Worm (Caenorhabditis elegans): Measurements from ENCODE around the gene nkb-2.

Gene nkb-2

ce11 chrIV:10558415-10558814, 32.3 kb upstream of the nkb-2 start, which contains the start of gene zim-3:
Gene zim-3 (plus strand): TSS chrIV:10558715.
- no peak for TF ChIP-seq ztf-11 (tag; optimal IDR thresholded peaks at IDR 0.05)
- TF ChIP-seq jun-1 (tag; optimal IDR thresholded peaks at IDR 0.05): no peak
- TF ChIP-seq nhr-43 (tag; optimal IDR thresholded peaks at IDR 0.05; ENCODE audit: poor library complexity, severe bottlenecking): no peak
- no peak for TF ChIP-seq ztf-4 (tag; optimal IDR thresholded peaks at IDR 0.05)
- no peak for TF ChIP-seq skn-1 (tag; optimal IDR thresholded peaks at IDR 0.05)
- no peak for TF ChIP-seq nhr-11 (tag; optimal IDR thresholded peaks at IDR 0.05)
- TF ChIP-seq egl-27 (tag; optimal IDR thresholded peaks at IDR 0.05): no peak
- TF ChIP-seq ceh-16 (tag; optimal IDR thresholded peaks at IDR 0.05): no peak
- TF ChIP-seq tbx-2 (tag; optimal IDR thresholded peaks at IDR 0.05): no peak

DNA sequence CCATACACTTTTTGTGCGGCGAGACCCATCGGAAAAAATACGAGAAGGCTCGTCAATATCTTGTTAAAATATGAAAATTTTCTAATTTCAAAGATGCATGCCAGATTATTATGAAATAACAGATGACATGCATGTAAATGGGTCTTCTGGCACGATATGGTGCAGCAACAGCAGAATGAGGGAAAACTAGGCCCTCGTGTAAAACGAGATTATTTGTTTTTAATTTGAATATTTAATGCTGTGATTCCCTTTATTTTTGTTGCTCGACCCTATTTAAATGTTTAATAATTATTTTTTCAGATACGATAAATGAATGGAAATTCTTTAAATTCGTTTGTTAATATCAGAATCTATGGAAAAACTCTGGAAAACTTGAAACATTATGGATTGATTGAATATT, 29.1 kb upstream of the nkb-2 start, which contains the start of gene him-8:
TSS of gene him-8 (plus strand) at position 301 of the 400 bp plus-strand sequence.
- no peak for TF ChIP-seq fkh-2 (tag; optimal IDR thresholded peaks at IDR 0.05)
- no peak for TF ChIP-seq tbx-2 (tag; optimal IDR thresholded peaks at IDR 0.05)
- TF ChIP-seq nhr-11 (tag; optimal IDR thresholded peaks at IDR 0.05): no peak
- no peak for TF ChIP-seq nhr-25 (tag; optimal IDR thresholded peaks at IDR 0.05)
- TF ChIP-seq unc-39 (tag; optimal IDR thresholded peaks at IDR 0.05): no peak
- no peak for TF ChIP-seq pha-4 (tag; optimal IDR thresholded peaks at IDR 0.05)
- no peak for TF ChIP-seq ama-1 (optimal IDR thresholded peaks at IDR 0.05)
- TF ChIP-seq mdl-1 (tag; optimal IDR thresholded peaks at IDR 0.05): no peak
- no peak for TF ChIP-seq nhr-12 (tag; optimal IDR thresholded peaks at IDR 0.05)
- no peak for TF ChIP-seq ceh-28 (tag; optimal IDR thresholded peaks at IDR 0.05)
- TF ChIP-seq pqm-1 (tag; optimal IDR thresholded peaks at IDR 0.05): no peak
- no peak for TF ChIP-seq nhr-67 (tag; optimal IDR thresholded peaks at IDR 0.05)
- TF ChIP-seq ztf-4 (tag; optimal IDR thresholded peaks at IDR 0.05): no peak
- no peak for TF ChIP-seq R02D3.7 (tag; optimal IDR thresholded peaks at IDR 0.05)
- no peak for TF ChIP-seq nhr-43 (tag; optimal IDR thresholded peaks at IDR 0.05; ENCODE audit: poor library complexity, severe bottlenecking)
- TF ChIP-seq fos-1 (tag; optimal IDR thresholded peaks at IDR 0.05): no peak
- no peak for TF ChIP-seq daf-12 (tag; optimal IDR thresholded peaks at IDR 0.05)
- no peak for TF ChIP-seq mml-1 (tag; optimal IDR thresholded peaks at IDR 0.05)

DNA sequence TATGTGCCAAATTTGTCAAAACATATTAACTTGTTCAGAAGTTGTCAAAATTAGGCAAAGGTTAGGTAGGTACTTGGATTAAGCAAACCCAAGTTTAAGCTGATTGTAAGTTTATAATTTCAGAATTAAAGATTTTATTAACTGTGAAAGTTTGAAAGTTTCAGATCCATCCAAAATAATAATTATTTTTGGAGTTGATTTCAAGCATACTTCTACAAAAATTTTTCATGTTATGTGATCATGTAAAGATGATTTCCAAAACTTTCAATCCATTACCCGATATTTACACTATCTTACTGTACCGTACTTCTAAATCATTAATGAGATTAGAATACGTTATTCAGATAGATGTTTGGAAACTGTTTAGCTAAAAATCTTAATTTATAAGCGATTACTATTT, 26.1 kb upstream of the nkb-2 start:
- TF ChIP-seq nhr-11 (tag; optimal IDR thresholded peaks at IDR 0.05) (no peak), jun-1 (tag; optimal IDR thresholded peaks at IDR 0.05) (no peak), nhr-28 (tag; optimal IDR thresholded peaks at IDR 0.05) (no peak), nhr-237 (tag; optimal IDR thresholded peaks at IDR 0.05) (no peak), snpc-4 (tag; optimal IDR thresholded peaks at IDR 0.05) (no peak), ceh-9 (tag; optimal IDR thresholded peaks at IDR 0.05) (no peak), mml-1 (tag; optimal IDR thresholded peaks at IDR 0.05) (no peak), pha-4 (tag; optimal IDR thresholded peaks at IDR 0.05) (no peak), ceh-16 (tag; optimal IDR thresholded peaks at IDR 0.05) (no peak), nhr-25 (tag; optimal IDR thresholded peaks at IDR 0.05) (no peak), fkh-2 (tag; optimal IDR thresholded peaks at IDR 0.05) (no peak), skn-1 (tag; optimal IDR thresholded peaks at IDR 0.05) (no peak)

- TF ChIP-seq fkh-10 (GFP tag; optimal IDR thresholded peaks at IDR 0.05) (peak; percentile 83), nhr-76 (tag; optimal IDR thresholded peaks at IDR 0.05) (no peak)
Observed at ce11 chrIV:10565282-10565681, 25.4 kb upstream of the nkb-2 start.

DNA sequence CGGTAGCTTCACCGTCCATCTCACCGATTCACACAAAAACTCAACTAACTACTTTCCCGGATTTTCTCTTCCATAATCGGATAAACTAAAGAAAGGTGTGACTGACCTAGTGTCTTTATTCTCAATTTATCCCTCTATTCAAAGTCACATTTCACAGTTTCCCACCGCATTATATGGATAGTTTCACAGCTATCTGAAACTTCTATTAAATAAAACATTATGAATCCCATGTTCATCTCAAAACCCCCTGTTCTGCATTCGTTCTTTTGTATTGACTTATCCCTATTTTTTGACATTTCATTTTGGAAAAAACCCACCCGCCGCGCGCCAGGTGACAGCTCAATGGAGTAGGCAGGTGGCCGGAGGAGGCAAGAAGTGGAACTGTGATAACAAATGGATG, 22.9 kb upstream of the nkb-2 start:
- TF ChIP-seq egl-5 (tag; optimal IDR thresholded peaks at IDR 0.05) (no peak), elt-1 (tag; optimal IDR thresholded peaks at IDR 0.05) (no peak), pqm-1 (tag; optimal IDR thresholded peaks at IDR 0.05) (no peak), lin-15B (tag; optimal IDR thresholded peaks at IDR 0.05) (no peak), lin-39 (tag; optimal IDR thresholded peaks at IDR 0.05) (no peak), egl-27 (tag; optimal IDR thresholded peaks at IDR 0.05) (no peak), nhr-28 (tag; optimal IDR thresholded peaks at IDR 0.05) (no peak), snpc-4 (tag; optimal IDR thresholded peaks at IDR 0.05) (no peak), unc-39 (tag; optimal IDR thresholded peaks at IDR 0.05) (no peak), ama-1 (optimal IDR thresholded peaks at IDR 0.05) (no peak), ZK546.5 (tag; optimal IDR thresholded peaks at IDR 0.05) (no peak), R02D3.7 (tag; optimal IDR thresholded peaks at IDR 0.05) (no peak), nhr-11 (tag; optimal IDR thresholded peaks at IDR 0.05) (no peak), ztf-11 (tag; optimal IDR thresholded peaks at IDR 0.05) (no peak), nhr-43 (tag; optimal IDR thresholded peaks at IDR 0.05; ENCODE audit: poor library complexity, severe bottlenecking) (no peak), hmg-11 (tag; optimal IDR thresholded peaks at IDR 0.05) (no peak), eor-1 (tag; optimal IDR thresholded peaks at IDR 0.05) (no peak), fkh-10 (GFP tag; optimal IDR thresholded peaks at IDR 0.05) (no peak), nhr-25 (tag; optimal IDR thresholded peaks at IDR 0.05) (no peak), nhr-23 (tag; optimal IDR thresholded peaks at IDR 0.05) (no peak)
